Fruit fly (Drosophila melanogaster) whole organism, pupa: ENCODE measurements around the gene hb.

ENCODE experiments used
- CG10348 ChIP-seq: fragments of 200-800 bp; sonication (Bioruptor generic); IDR thresholded peaks from 2 replicates; pipeline ENCODE4 v1.3.6; 2022; ENCODE audit warnings: missing biosample characterization, missing genetic modification characterization
- CG12605 ChIP-seq: fragments of 200-800 bp; sonication (Bioruptor generic); IDR thresholded peaks from 2 replicates; pipeline ENCODE4 v1.3.6; 2022; ENCODE audit warnings: missing biosample characterization, missing genetic modification characterization
- CG13204 ChIP-seq: fragments of 200-800 bp; sonication (Bioruptor generic); optimal IDR thresholded peaks from 2 replicates; lab custom pipeline; 2018; ENCODE audit warnings: missing biosample characterization, mild to moderate bottlenecking, missing genetic modification characterization, moderate library complexity
- CG14655 ChIP-seq: fragments of 200-800 bp; sonication (Bioruptor generic); optimal IDR thresholded peaks from 3 replicates; lab custom pipeline; 2017; ENCODE audit warnings: mild to moderate bottlenecking, missing biosample characterization, missing genetic modification reagents, missing genetic modification characterization
- CG15710 ChIP-seq: fragments of 200-800 bp; sonication (Bioruptor generic); optimal IDR thresholded peaks from 2 replicates; lab custom pipeline; 2018; ENCODE audit warnings: missing biosample characterization, mild to moderate bottlenecking, missing genetic modification characterization, moderate library complexity
- CG17806 ChIP-seq: fragments of 200-800 bp; sonication (Bioruptor generic); optimal IDR thresholded peaks from 2 replicates; lab custom pipeline; 2018; ENCODE audit warnings: missing biosample characterization, mild to moderate bottlenecking, missing genetic modification characterization, moderate library complexity
- CG32121 ChIP-seq: fragments of 200-800 bp; sonication (Bioruptor generic); IDR thresholded peaks from 2 replicates; pipeline ENCODE4 v1.3.6; 2022; ENCODE audit warnings: missing biosample characterization, missing genetic modification characterization
- CG34367 ChIP-seq: fragments of 200-800 bp; sonication (Bioruptor generic); optimal IDR thresholded peaks from 2 replicates; lab custom pipeline; 2018; ENCODE audit warnings: missing biosample characterization, mild to moderate bottlenecking, missing genetic modification characterization
- CG4496 ChIP-seq: fragments of 200-800 bp; sonication (Bioruptor generic); IDR thresholded peaks from 3 replicates; pipeline ENCODE4 v1.3.6; 2022; ENCODE audit warnings: missing biosample characterization, missing genetic modification characterization
- CG8159 ChIP-seq: fragments of 200-800 bp; sonication (Bioruptor generic); optimal IDR thresholded peaks from 3 replicates; lab custom pipeline; 2018; ENCODE audit warnings: missing biosample characterization, mild to moderate bottlenecking, missing genetic modification characterization, moderate library complexity
- CG8301 ChIP-seq: fragments of 200-800 bp; sonication (Bioruptor generic); optimal IDR thresholded peaks from 2 replicates; lab custom pipeline; 2018; ENCODE audit warnings: missing biosample characterization, mild to moderate bottlenecking, missing genetic modification characterization
- CG9948 ChIP-seq: fragments of 200-800 bp; sonication (Bioruptor generic); optimal IDR thresholded peaks from 2 replicates; lab custom pipeline; 2018; ENCODE audit warnings: missing biosample characterization, mild to moderate bottlenecking, missing genetic modification characterization, moderate library complexity
- D1 ChIP-seq: fragments of 200-800 bp; sonication (Bioruptor generic); optimal IDR thresholded peaks from 2 replicates; lab custom pipeline; 2018; ENCODE audit warnings: missing biosample characterization, mild to moderate bottlenecking, missing genetic modification characterization, moderate library complexity
- EcR ChIP-seq: fragments of 200-800 bp; sonication (Bioruptor generic); optimal IDR thresholded peaks from 3 replicates; lab custom pipeline; 2019; ENCODE audit warnings: missing biosample characterization, missing genetic modification characterization, mild to moderate bottlenecking, moderate library complexity, missing genetic modification reagents
- Ets98B ChIP-seq: fragments of 200-800 bp; sonication (Bioruptor generic); IDR thresholded peaks from 2 replicates; pipeline ENCODE4 v1.3.6; 2022; ENCODE audit warnings: missing biosample characterization, missing genetic modification characterization
- Pif1A ChIP-seq: fragments of 200-800 bp; sonication (Bioruptor generic); optimal IDR thresholded peaks from 3 replicates; lab custom pipeline; 2016; ENCODE audit warnings: missing biosample characterization, missing genetic modification characterization
- Pif1B ChIP-seq: fragments of 200-800 bp; sonication (Bioruptor generic); optimal IDR thresholded peaks from 3 replicates; lab custom pipeline; 2016; ENCODE audit warnings: missing biosample characterization, missing genetic modification characterization
- Snoo ChIP-seq: fragments of 200-800 bp; sonication (Bioruptor generic); optimal IDR thresholded peaks from 3 replicates; lab custom pipeline; 2017; ENCODE audit warnings: missing biosample characterization, mild to moderate bottlenecking, missing genetic modification characterization, inconsistent platforms
- fd96Ca ChIP-seq: fragments of 200-800 bp; sonication (Bioruptor generic); IDR thresholded peaks from 3 replicates; pipeline ENCODE4 v1.3.6; 2022; ENCODE audit warnings: missing biosample characterization, missing genetic modification characterization
- gl ChIP-seq: fragments of 200-800 bp; sonication (Bioruptor generic); optimal IDR thresholded peaks from 2 replicates; lab custom pipeline; 2018; ENCODE audit warnings: missing biosample characterization, mild to moderate bottlenecking, missing genetic modification characterization
- rn ChIP-seq: fragments of 200-800 bp; sonication (Bioruptor generic); IDR thresholded peaks from 2 replicates; pipeline ENCODE4 v1.3.6; 2022; ENCODE audit warnings: missing biosample characterization, missing genetic modification characterization

hb gene

dm6 chr3R:8669900-8670528 lies 27.6 kb downstream of the hb start:
- TF ChIP-seq CG15710 (tag; lab: Kevin White, UChicago) (no peak), EcR (peak; percentile 19), D1 (tag; lab: Kevin White, UChicago) (no peak), Pif1A (GFP tag; lab: Kevin White, UChicago) (peak; percentile 9), CG9948 (tag; lab: Kevin White, UChicago) (no peak), Ets98B (GFP tag; lab: Robert Waterston, UW) (peak; percentile 51), CG32121 (GFP tag; lab: Robert Waterston, UW) (peak; percentile 56; the same call in 1 of the 2 replicates), CG4496 (GFP tag; lab: Robert Waterston, UW) (peak; percentile 47; the same call in 1 of the 3 replicates), CG34367 (tag; lab: Kevin White, UChicago) (no peak), CG12605 (no peak; the same call in 1 of the 2 replicates), fd96Ca (GFP tag; lab: Robert Waterston, UW) (peak; percentile 58; the same call in 2 of the 3 replicates)

dm6 chr3R:8669029-8669707 lies 28.5 kb downstream of the hb start:
- peak; percentile 98 for TF ChIP-seq CG34367 (tag; lab: Kevin White, UChicago)
- TF ChIP-seq Ets98B (GFP tag; lab: Robert Waterston, UW): peak; percentile 99
- peak; percentile 98 for TF ChIP-seq CG17806
- peak; percentile 99 for TF ChIP-seq CG8301
- TF ChIP-seq D1 (tag; lab: Kevin White, UChicago): peak; percentile 86
- peak; percentile 97 for TF ChIP-seq fd96Ca (GFP tag; lab: Robert Waterston, UW)
- peak; percentile 99 for TF ChIP-seq Pif1A (GFP tag; lab: Kevin White, UChicago)
- TF ChIP-seq Snoo (tag; lab: Kevin White, UChicago): peak; percentile 97
- peak; percentile 92 for TF ChIP-seq rn
- TF ChIP-seq CG12605: peak; percentile 98
- peak; percentile 98 for TF ChIP-seq CG14655 (GFP tag; lab: Kevin White, UChicago)
- TF ChIP-seq CG15710 (tag; lab: Kevin White, UChicago): peak; percentile 97
- TF ChIP-seq gl (tag; lab: Kevin White, UChicago): peak; percentile 96
- peak; percentile 45 for TF ChIP-seq EcR
- TF ChIP-seq CG4496 (GFP tag; lab: Robert Waterston, UW): peak; percentile 99
- TF ChIP-seq CG9948 (tag; lab: Kevin White, UChicago): peak; percentile 98
- TF ChIP-seq CG10348 (GFP tag; lab: Robert Waterston, UW): peak; percentile 89
- TF ChIP-seq CG13204: peak; percentile 94
- TF ChIP-seq CG32121 (GFP tag; lab: Robert Waterston, UW): peak; percentile 97
- TF ChIP-seq CG8159 (tag; lab: Kevin White, UChicago): peak; percentile 98
- peak; percentile 99 for TF ChIP-seq Pif1B (GFP tag; lab: Kevin White, UChicago)

dm6 chr3R:8668024-8668856 lies 29.4 kb downstream of the hb start:
- TF ChIP-seq EcR (peak; percentile 28), Snoo (tag; lab: Kevin White, UChicago) (no peak), CG8159 (tag; lab: Kevin White, UChicago) (no peak), CG15710 (tag; lab: Kevin White, UChicago) (no peak), CG13204 (no peak), CG17806 (no peak), Ets98B (GFP tag; lab: Robert Waterston, UW) (0 out of 2 replicates have a peak, but pooled peaks have one; percentile 3), CG34367 (tag; lab: Kevin White, UChicago) (no peak), Pif1B (GFP tag; lab: Kevin White, UChicago) (no peak)

- no peak for TF ChIP-seq CG4496 (GFP tag; lab: Robert Waterston, UW)
- no peak for TF ChIP-seq Ets98B (GFP tag; lab: Robert Waterston, UW)
- no peak for TF ChIP-seq CG10348 (GFP tag; lab: Robert Waterston, UW)
These were observed 30.1 kb downstream of the hb start, which contains the start of gene CG8036 for dm6 chr3R:8667568-8667967. Gene CG8036 (plus strand): TSS chr3R:8667868.

dm6 chr3R:8664699-8665340 lies 32.8 kb downstream of the hb start:
- TF ChIP-seq CG32121 (GFP tag; lab: Robert Waterston, UW) (no peak), Pif1B (GFP tag; lab: Kevin White, UChicago) (no peak), CG17806 (no peak), CG13204 (no peak), CG34367 (tag; lab: Kevin White, UChicago) (no peak), CG12605 (no peak), CG15710 (tag; lab: Kevin White, UChicago) (no peak), Snoo (tag; lab: Kevin White, UChicago) (no peak), CG14655 (GFP tag; lab: Kevin White, UChicago) (no peak), CG4496 (GFP tag; lab: Robert Waterston, UW) (no peak), Pif1A (GFP tag; lab: Kevin White, UChicago) (no peak), rn (no peak), CG9948 (tag; lab: Kevin White, UChicago) (no peak), fd96Ca (GFP tag; lab: Robert Waterston, UW) (no peak)
- TF ChIP-seq, all 21 proteins: peak for 0
